Fruit fly (Drosophila melanogaster) whole organism, pupa: ENCODE measurements around the gene CG7542.

Experiments used
- CG10348 ChIP-seq: fragments of 200-800 bp; sonication (Bioruptor generic); IDR thresholded peaks from 2 replicates; pipeline ENCODE4 v1.3.6; 2022; ENCODE audit warnings: missing biosample characterization, missing genetic modification characterization
- CG13204 ChIP-seq: fragments of 200-800 bp; sonication (Bioruptor generic); optimal IDR thresholded peaks from 2 replicates; lab custom pipeline; 2018; ENCODE audit warnings: missing biosample characterization, mild to moderate bottlenecking, missing genetic modification characterization, moderate library complexity
- CG14655 ChIP-seq: fragments of 200-800 bp; sonication (Bioruptor generic); optimal IDR thresholded peaks from 3 replicates; lab custom pipeline; 2017; ENCODE audit warnings: mild to moderate bottlenecking, missing biosample characterization, missing genetic modification reagents, missing genetic modification characterization
- CG15710 ChIP-seq: fragments of 200-800 bp; sonication (Bioruptor generic); optimal IDR thresholded peaks from 2 replicates; lab custom pipeline; 2018; ENCODE audit warnings: missing biosample characterization, mild to moderate bottlenecking, missing genetic modification characterization, moderate library complexity
- CG17806 ChIP-seq: fragments of 200-800 bp; sonication (Bioruptor generic); optimal IDR thresholded peaks from 2 replicates; lab custom pipeline; 2018; ENCODE audit warnings: missing biosample characterization, mild to moderate bottlenecking, missing genetic modification characterization, moderate library complexity
- CG32121 ChIP-seq: fragments of 200-800 bp; sonication (Bioruptor generic); IDR thresholded peaks from 2 replicates; pipeline ENCODE4 v1.3.6; 2022; ENCODE audit warnings: missing biosample characterization, missing genetic modification characterization
- CG4496 ChIP-seq: fragments of 200-800 bp; sonication (Bioruptor generic); IDR thresholded peaks from 3 replicates; pipeline ENCODE4 v1.3.6; 2022; ENCODE audit warnings: missing biosample characterization, missing genetic modification characterization
- D1 ChIP-seq: fragments of 200-800 bp; sonication (Bioruptor generic); optimal IDR thresholded peaks from 2 replicates; lab custom pipeline; 2018; ENCODE audit warnings: missing biosample characterization, mild to moderate bottlenecking, missing genetic modification characterization, moderate library complexity
- EcR ChIP-seq: fragments of 200-800 bp; sonication (Bioruptor generic); optimal IDR thresholded peaks from 3 replicates; lab custom pipeline; 2019; ENCODE audit warnings: missing biosample characterization, missing genetic modification characterization, mild to moderate bottlenecking, moderate library complexity, missing genetic modification reagents
- Pif1A ChIP-seq: fragments of 200-800 bp; sonication (Bioruptor generic); optimal IDR thresholded peaks from 3 replicates; lab custom pipeline; 2016; ENCODE audit warnings: missing biosample characterization, missing genetic modification characterization
- Pif1B ChIP-seq: fragments of 200-800 bp; sonication (Bioruptor generic); optimal IDR thresholded peaks from 3 replicates; lab custom pipeline; 2016; ENCODE audit warnings: missing biosample characterization, missing genetic modification characterization
- fd96Ca ChIP-seq: fragments of 200-800 bp; sonication (Bioruptor generic); IDR thresholded peaks from 3 replicates; pipeline ENCODE4 v1.3.6; 2022; ENCODE audit warnings: missing biosample characterization, missing genetic modification characterization
- gl ChIP-seq: fragments of 200-800 bp; sonication (Bioruptor generic); optimal IDR thresholded peaks from 2 replicates; lab custom pipeline; 2018; ENCODE audit warnings: missing biosample characterization, mild to moderate bottlenecking, missing genetic modification characterization
- rn ChIP-seq: fragments of 200-800 bp; sonication (Bioruptor generic); IDR thresholded peaks from 2 replicates; pipeline ENCODE4 v1.3.6; 2022; ENCODE audit warnings: missing biosample characterization, missing genetic modification characterization

dm6 chr3L:17590049-17590448 is 40.4 kb downstream of the CG7542 start:
- TF ChIP-seq CG4496 (no peak), gl (tag; lab: Kevin White, UChicago) (peak; percentile 19), CG32121 (no peak), rn (no peak), Pif1B (no peak), Pif1A (GFP tag; lab: Kevin White, UChicago) (no peak), CG10348 (GFP tag; lab: Robert Waterston, UW) (no peak), EcR (GFP tag; lab: Kevin White, UChicago) (no peak), CG14655 (GFP tag; lab: Kevin White, UChicago) (peak; percentile 41), D1 (no peak), CG17806 (tag; lab: Kevin White, UChicago) (peak; percentile 45), fd96Ca (no peak), CG13204 (GFP tag; lab: Kevin White, UChicago) (no peak), CG15710 (peak; percentile 22)
